Fruit fly (Drosophila melanogaster) whole organism, pupa: Measurements from ENCODE around the gene Sfxn2.

ENCODE experiments used
- CG12605 ChIP-seq: fragments of 200-800 bp; sonication (Bioruptor generic); IDR thresholded peaks from 2 replicates; pipeline ENCODE4 v1.3.6; 2022; ENCODE audit warnings: missing biosample characterization, missing genetic modification characterization
- CG15710 ChIP-seq: fragments of 200-800 bp; sonication (Bioruptor generic); optimal IDR thresholded peaks from 2 replicates; lab custom pipeline; 2018; ENCODE audit warnings: missing biosample characterization, mild to moderate bottlenecking, missing genetic modification characterization, moderate library complexity
- CG32121 ChIP-seq: fragments of 200-800 bp; sonication (Bioruptor generic); IDR thresholded peaks from 2 replicates; pipeline ENCODE4 v1.3.6; 2022; ENCODE audit warnings: missing biosample characterization, missing genetic modification characterization
- CG8159 ChIP-seq: fragments of 200-800 bp; sonication (Bioruptor generic); optimal IDR thresholded peaks from 3 replicates; lab custom pipeline; 2018; ENCODE audit warnings: missing biosample characterization, mild to moderate bottlenecking, missing genetic modification characterization, moderate library complexity
- CG9948 ChIP-seq: fragments of 200-800 bp; sonication (Bioruptor generic); optimal IDR thresholded peaks from 2 replicates; lab custom pipeline; 2018; ENCODE audit warnings: missing biosample characterization, mild to moderate bottlenecking, missing genetic modification characterization, moderate library complexity
- EcR ChIP-seq: fragments of 200-800 bp; sonication (Bioruptor generic); optimal IDR thresholded peaks from 3 replicates; lab custom pipeline; 2019; ENCODE audit warnings: missing biosample characterization, missing genetic modification characterization, mild to moderate bottlenecking, moderate library complexity, missing genetic modification reagents
- Pif1A ChIP-seq: fragments of 200-800 bp; sonication (Bioruptor generic); optimal IDR thresholded peaks from 3 replicates; lab custom pipeline; 2016; ENCODE audit warnings: missing biosample characterization, missing genetic modification characterization

dm6 chr3L:19041161-19041560 is 21.8 kb upstream of the Sfxn2 start:
- TF ChIP-seq Pif1A (GFP tag; lab: Kevin White, UChicago) (no peak), CG12605 (no peak), CG8159 (no peak), CG15710 (tag; lab: Kevin White, UChicago) (no peak), CG9948 (tag; lab: Kevin White, UChicago) (no peak), EcR (GFP tag; lab: Kevin White, UChicago) (peak; percentile 96), CG32121 (GFP tag; lab: Robert Waterston, UW) (no peak)
